Fruit fly (Drosophila melanogaster) whole organism, embryonic: ENCODE measurements around the gene mib1.

Source experiments
- Asciz ChIP-seq: fragments of 200-800 bp; sonication (Bioruptor generic); optimal IDR thresholded peaks from 2 replicates; lab custom pipeline; 2017; ENCODE audit warnings: missing biosample characterization, mild to moderate bottlenecking, missing genetic modification characterization, missing genetic modification reagents
- Bteb2 ChIP-seq: fragments of 200-800 bp; sonication (Bioruptor generic); optimal IDR thresholded peaks from 2 replicates; lab custom pipeline; 2016; ENCODE audit warnings: missing biosample characterization, missing genetic modification characterization
- CG10321 ChIP-seq: fragments of 200-800 bp; sonication (Bioruptor generic); IDR thresholded peaks from 2 replicates; pipeline ENCODE4 v1.3.6; 2022; ENCODE audit warnings: missing biosample characterization, missing genetic modification characterization
- CG10543 ChIP-seq: fragments of 200-800 bp; sonication (Bioruptor generic); optimal IDR thresholded peaks from 3 replicates; lab custom pipeline; 2017; ENCODE audit warnings: missing biosample characterization, mild to moderate bottlenecking, missing genetic modification characterization, moderate library complexity
- CG10565 ChIP-seq: fragments of 200-800 bp; sonication (Bioruptor generic); optimal IDR thresholded peaks from 3 replicates; lab custom pipeline; 2016; ENCODE audit warnings: missing biosample characterization, mild to moderate bottlenecking, missing genetic modification characterization
- CG12236 ChIP-seq: fragments of 200-800 bp; sonication (Bioruptor generic); optimal IDR thresholded peaks from 2 replicates; lab custom pipeline; 2016; ENCODE audit warnings: missing biosample characterization, missing genetic modification characterization
- CG14050 ChIP-seq: fragments of 200-800 bp; sonication (Bioruptor generic); IDR thresholded peaks from 3 replicates; pipeline ENCODE4 v1.3.6; 2022; ENCODE audit warnings: missing biosample characterization, missing genetic modification characterization
- CG14965 ChIP-seq: fragments of 200-800 bp; sonication (Bioruptor generic); optimal IDR thresholded peaks from 2 replicates; lab custom pipeline; 2016; ENCODE audit warnings: missing biosample characterization, missing genetic modification characterization, borderline replicate concordance
- CG17385 ChIP-seq: fragments of 200-800 bp; sonication (Bioruptor generic); optimal IDR thresholded peaks from 3 replicates; lab custom pipeline; 2018; ENCODE audit warnings: missing biosample characterization, mild to moderate bottlenecking, missing genetic modification characterization
- CG17829 ChIP-seq: fragments of 200-800 bp; optimal IDR thresholded peaks from 2 replicates; lab custom pipeline; 2019; ENCODE audit warnings: missing biosample characterization, mild to moderate bottlenecking, missing genetic modification characterization, moderate library complexity
- CG18599 ChIP-seq: fragments of 200-800 bp; sonication (Bioruptor generic); optimal IDR thresholded peaks from 3 replicates; lab custom pipeline; 2017; ENCODE audit warnings: missing biosample characterization, missing genetic modification characterization, mild to moderate bottlenecking, moderate library complexity, missing genetic modification reagents
- CG2116 ChIP-seq: fragments of 200-800 bp; sonication (Bioruptor generic); optimal IDR thresholded peaks from 3 replicates; lab custom pipeline; 2018; ENCODE audit warnings: missing biosample characterization, mild to moderate bottlenecking, missing genetic modification characterization
- CG2199 ChIP-seq: fragments of 200-800 bp; sonication (Bioruptor generic); IDR thresholded peaks from 3 replicates; pipeline ENCODE4 v1.3.6; 2022; ENCODE audit warnings: missing biosample characterization, missing genetic modification characterization
- CG3065 ChIP-seq: fragments of 200-800 bp; sonication (Bioruptor generic); optimal IDR thresholded peaks from 2 replicates; lab custom pipeline; 2016; ENCODE audit warnings: missing biosample characterization, missing genetic modification characterization
- CG32532 ChIP-seq: fragments of 200-800 bp; sonication (Bioruptor generic); IDR thresholded peaks from 2 replicates; pipeline ENCODE4 v1.3.6; 2022; ENCODE audit warnings: missing biosample characterization, missing genetic modification characterization
- CG34224 ChIP-seq: fragments of 200-800 bp; sonication (Bioruptor generic); IDR thresholded peaks from 3 replicates; pipeline ENCODE4 v1.3.6; 2022; ENCODE audit warnings: missing biosample characterization, missing genetic modification characterization; ENCODE audit not compliant: partially characterized antibody
- CG34422 ChIP-seq: fragments of 200-800 bp; sonication (Bioruptor generic); IDR thresholded peaks from 3 replicates; pipeline ENCODE4 v1.3.6; 2022; ENCODE audit warnings: missing biosample characterization, missing genetic modification characterization
- CG5180 ChIP-seq: fragments of 200-800 bp; sonication (Bioruptor generic); optimal IDR thresholded peaks from 3 replicates; lab custom pipeline; 2017; ENCODE audit warnings: missing biosample characterization, missing genetic modification characterization, mild to moderate bottlenecking, moderate library complexity, missing genetic modification reagents
- CG6272 ChIP-seq: fragments of 200-800 bp; sonication (Bioruptor generic); IDR thresholded peaks from 2 replicates; pipeline ENCODE4 v1.3.6; 2022; ENCODE audit warnings: missing biosample characterization, missing genetic modification characterization
- CG7357 ChIP-seq: fragments of 200-800 bp; sonication (Bioruptor generic); IDR thresholded peaks from 3 replicates; pipeline ENCODE4 v1.3.6; 2022; ENCODE audit warnings: missing biosample characterization, missing genetic modification characterization
- CG7928 ChIP-seq: fragments of 200-800 bp; sonication (Bioruptor generic); optimal IDR thresholded peaks from 2 replicates; lab custom pipeline; 2017; ENCODE audit warnings: missing biosample characterization, mild to moderate bottlenecking, missing genetic modification characterization
- CG7987 ChIP-seq: fragments of 200-800 bp; sonication (Bioruptor generic); optimal IDR thresholded peaks from 2 replicates; lab custom pipeline; 2018; ENCODE audit warnings: missing biosample characterization, mild to moderate bottlenecking, missing genetic modification characterization, moderate library complexity
- Chrac-16 ChIP-seq: fragments of 200-800 bp; sonication (Bioruptor generic); optimal IDR thresholded peaks from 3 replicates; lab custom pipeline; 2016; ENCODE audit warnings: missing biosample characterization, missing genetic modification characterization
- Dbx ChIP-seq: fragments of 200-800 bp; sonication (Bioruptor generic); IDR thresholded peaks from 3 replicates; pipeline ENCODE4 v1.3.6; 2022; ENCODE audit warnings: missing biosample characterization, missing genetic modification characterization
- Dref ChIP-seq: fragments of 200-800 bp; sonication (Bioruptor generic); IDR thresholded peaks from 2 replicates; pipeline ENCODE4 v1.3.6; 2022; ENCODE audit warnings: missing biosample characterization, missing genetic modification characterization
- Drgx ChIP-seq: fragments of 200-800 bp; sonication (Bioruptor generic); IDR thresholded peaks from 2 replicates; pipeline ENCODE4 v1.3.6; 2022; ENCODE audit warnings: missing biosample characterization, missing genetic modification characterization
- HLHmδ ChIP-seq: fragments of 200-800 bp; sonication (Bioruptor generic); optimal IDR thresholded peaks from 2 replicates; lab custom pipeline; 2018; ENCODE audit warnings: missing biosample characterization, mild to moderate bottlenecking, missing genetic modification characterization, moderate library complexity
- Hr78 ChIP-seq, 2 experiments: fragments of 200-800 bp in 1 of 2; fragments of >200 bp in 1 of 2; sonication (Bioruptor generic) in 1 of 2; optimal IDR thresholded peaks; 2 replicates each; lab custom pipeline; 2017 to 2019; ENCODE audit warnings: missing biosample characterization in 2 of 2, missing genetic modification characterization in 2 of 2, mild to moderate bottlenecking in 1 of 2, moderate library complexity in 1 of 2
- Nf-YA ChIP-seq: fragments of 200-800 bp; sonication (Bioruptor generic); IDR thresholded peaks from 2 replicates; pipeline ENCODE4 v1.3.6; 2022; ENCODE audit warnings: missing biosample characterization, missing genetic modification characterization
- Opbp ChIP-seq: fragments of 200-800 bp; sonication (Bioruptor generic); IDR thresholded peaks from 3 replicates; pipeline ENCODE4 v1.3.6; 2022; ENCODE audit warnings: missing biosample characterization, missing genetic modification characterization; ENCODE audit not compliant: partially characterized antibody
- Scr ChIP-seq: fragments of 200-800 bp; sonication (Bioruptor generic); IDR thresholded peaks from 2 replicates; pipeline ENCODE4 v1.3.6; 2022; ENCODE audit warnings: missing biosample characterization, missing genetic modification characterization; ENCODE audit not compliant: partially characterized antibody
- Taf1 ChIP-seq: fragments of 200-800 bp; sonication (Bioruptor generic); IDR thresholded peaks from 2 replicates; pipeline ENCODE4 v1.3.6; 2022; ENCODE audit warnings: missing biosample characterization, missing genetic modification characterization
- caup ChIP-seq: fragments of 200-800 bp; sonication (Bioruptor generic); optimal IDR thresholded peaks from 3 replicates; lab custom pipeline; 2017; ENCODE audit warnings: missing biosample characterization, mild to moderate bottlenecking, missing genetic modification characterization, moderate library complexity; ENCODE audit not compliant: severe bottlenecking
- croc ChIP-seq: fragments of 200-800 bp; sonication (Bioruptor generic); conservative IDR thresholded peaks from 3 replicates; pipeline ENCODE4 v1.3.6; 2022; ENCODE audit warnings: missing biosample characterization, missing genetic modification characterization
- cwo ChIP-seq: fragments of 200-800 bp; sonication (Bioruptor generic); optimal IDR thresholded peaks from 3 replicates; lab custom pipeline; 2017; ENCODE audit warnings: missing biosample characterization, missing genetic modification characterization, mild to moderate bottlenecking, moderate library complexity, missing genetic modification reagents
- fru ChIP-seq: fragments of >200 bp; optimal IDR thresholded peaks from 2 replicates; lab custom pipeline; 2017
- gcm ChIP-seq: fragments of 200-800 bp; sonication (Bioruptor generic); optimal IDR thresholded peaks from 2 replicates; lab custom pipeline; 2019; ENCODE audit warnings: missing biosample characterization, mild to moderate bottlenecking, missing genetic modification characterization, moderate library complexity
- grau ChIP-seq: fragments of 200-800 bp; optimal IDR thresholded peaks from 3 replicates; lab custom pipeline; 2019; ENCODE audit warnings: missing biosample characterization, mild to moderate bottlenecking, missing genetic modification characterization, moderate library complexity
- gsb-n ChIP-seq: fragments of 200-800 bp; sonication (Bioruptor generic); optimal IDR thresholded peaks from 3 replicates; lab custom pipeline; 2018; ENCODE audit warnings: missing biosample characterization, mild to moderate bottlenecking, missing genetic modification characterization
- jigr1 ChIP-seq: fragments of 200-800 bp; sonication (Bioruptor generic); IDR thresholded peaks from 3 replicates; pipeline ENCODE4 v1.3.6; 2022; ENCODE audit warnings: missing biosample characterization, missing genetic modification characterization
- kay ChIP-seq: fragments of 200-800 bp; sonication (Bioruptor generic); optimal IDR thresholded peaks from 2 replicates; lab custom pipeline; 2016; ENCODE audit warnings: missing biosample characterization, missing genetic modification characterization
- kni ChIP-seq: fragments of 200-800 bp; sonication (Bioruptor generic); optimal IDR thresholded peaks from 3 replicates; lab custom pipeline; 2017; ENCODE audit warnings: mild to moderate bottlenecking, missing biosample characterization, missing genetic modification reagents, missing genetic modification characterization
- mam ChIP-seq: fragments of 200-800 bp; sonication (Bioruptor generic); optimal IDR thresholded peaks from 3 replicates; lab custom pipeline; 2016; ENCODE audit warnings: missing biosample characterization, missing genetic modification characterization
- nmo ChIP-seq: fragments of 200-800 bp; sonication (Bioruptor generic); optimal IDR thresholded peaks from 2 replicates; lab custom pipeline; 2018; ENCODE audit warnings: missing biosample characterization, mild to moderate bottlenecking, missing genetic modification characterization, moderate library complexity
- shn ChIP-seq: fragments of 200-800 bp; sonication (Bioruptor generic); optimal IDR thresholded peaks from 3 replicates; lab custom pipeline; 2016; ENCODE audit warnings: missing biosample characterization, missing genetic modification characterization
- sr ChIP-seq: fragments of 200-800 bp; sonication (Bioruptor generic); IDR thresholded peaks from 3 replicates; pipeline ENCODE4 v1.3.6; 2022; ENCODE audit warnings: missing biosample characterization, missing genetic modification characterization
- stc ChIP-seq: fragments of 200-800 bp; sonication (Bioruptor generic); IDR thresholded peaks from 2 replicates; pipeline ENCODE4 v1.3.6; 2022; ENCODE audit warnings: missing biosample characterization, missing genetic modification characterization
- tx ChIP-seq: fragments of 200-800 bp; sonication (Bioruptor generic); optimal IDR thresholded peaks from 2 replicates; lab custom pipeline; 2016; ENCODE audit warnings: missing biosample characterization, missing genetic modification characterization
- wek ChIP-seq: fragments of 200-800 bp; sonication (Bioruptor generic); optimal IDR thresholded peaks from 3 replicates; lab custom pipeline; 2018; ENCODE audit warnings: missing biosample characterization, mild to moderate bottlenecking, missing genetic modification characterization, moderate library complexity

The mib1 gene

DNA sequence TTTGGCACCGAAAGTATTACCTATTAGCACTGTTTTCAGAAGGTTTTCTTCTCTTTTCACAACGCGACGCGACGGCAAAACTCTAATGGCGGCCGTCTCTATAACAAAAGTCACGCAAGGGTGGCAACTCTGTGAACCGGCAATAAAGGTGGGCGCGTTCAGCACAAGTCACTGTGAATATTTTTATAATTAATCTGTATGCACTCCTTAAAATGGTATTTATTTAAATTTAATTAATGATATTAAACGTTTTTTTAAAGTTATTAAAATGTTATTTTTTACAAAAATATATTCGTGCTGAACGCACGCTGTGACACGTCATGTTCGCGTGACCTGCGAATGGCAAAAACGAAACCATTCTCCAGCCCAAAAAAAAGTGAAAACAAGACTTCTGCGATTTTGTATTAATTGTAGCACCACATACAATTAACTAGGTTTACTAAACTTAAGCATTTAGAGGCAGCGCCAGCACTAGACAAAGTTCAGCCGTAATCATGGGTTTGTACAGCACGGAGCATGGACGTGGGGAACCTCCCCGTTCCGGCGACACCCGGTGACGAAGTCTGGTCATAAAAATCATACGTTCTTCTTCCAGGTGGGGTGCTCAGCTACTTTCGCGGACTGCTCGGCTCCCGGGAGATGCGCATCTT, 28.7 kb downstream of the mib1 start, which contains the start of the genes brm and Arl1 (continued):
- TF ChIP-seq nmo (GFP tag; lab: Kevin White, UChicago) (peak; percentile 99), CG32532 (GFP tag; lab: Robert Waterston, UW) (peak; percentile 99), CG17385 (GFP tag; lab: Kevin White, UChicago) (peak; percentile 94), gcm (peak; percentile 94), Hr78 (GFP tag; optimal IDR thresholded peaks at IDR 0.05; lab: Kevin White, UChicago) (no peak), CG2199 (GFP tag; lab: Robert Waterston, UW) (peak; percentile 99), sr (GFP tag; lab: Robert Waterston, UW) (peak; percentile 95), CG12236 (GFP tag; lab: Kevin White, UChicago) (peak; percentile 4), stc (GFP tag; lab: Robert Waterston, UW) (peak; percentile 99), HLHmδ (no peak), Scr (GFP tag; lab: Robert Waterston, UW) (0 out of 2 replicates have a peak, but pooled peaks have one; percentile 41), Asciz (GFP tag; lab: Kevin White, UChicago) (peak; percentile 92), Nf-YA (GFP tag; lab: Robert Waterston, UW) (peak; percentile 97), CG7357 (peak; percentile 97), tx (GFP tag; lab: Kevin White, UChicago) (peak; percentile 83), CG34224 (GFP tag; lab: Robert Waterston, UW) (no peak), CG10321 (peak; percentile 85), wek (peak; percentile 72), CG10565 (GFP tag; lab: Kevin White, UChicago) (peak; percentile 87), CG5180 (GFP tag; lab: Kevin White, UChicago) (peak; percentile 87), shn (peak; percentile 61), Drgx (GFP tag; lab: Robert Waterston, UW) (peak; percentile 99), kay (peak; percentile 99), CG14050 (GFP tag; lab: Robert Waterston, UW) (peak; percentile 98), cwo (GFP tag; lab: Kevin White, UChicago) (peak; percentile 94), Dref (GFP tag; lab: Robert Waterston, UW) (peak; percentile 54), CG7928 (GFP tag; lab: Kevin White, UChicago) (peak; percentile 83), croc (GFP tag; lab: Robert Waterston, UW) (peak; percentile 99), CG18599 (peak; percentile 98), CG7987 (peak; percentile 96), Dbx (GFP tag; lab: Robert Waterston, UW) (peak; percentile 99), Chrac-16 (GFP tag; lab: Kevin White, UChicago) (peak; percentile 98), gsb-n (tag; lab: Kevin White, UChicago) (no peak), CG14965 (no peak), CG34422 (GFP tag; lab: Robert Waterston, UW) (peak; percentile 100), CG2116 (GFP tag; lab: Kevin White, UChicago) (peak; percentile 87), Taf1 (peak; percentile 97), CG10543 (GFP tag; lab: Kevin White, UChicago) (peak; percentile 99), Bteb2 (GFP tag; lab: Kevin White, UChicago) (peak; percentile 88), kni (GFP tag; lab: Kevin White, UChicago) (peak; percentile 93), caup (GFP tag; lab: Kevin White, UChicago) (peak; percentile 99), Opbp (GFP tag; lab: Robert Waterston, UW) (peak; percentile 59; the same call in 1 of the 3 replicates), fru (lab: Kevin White, UChicago) (no peak), jigr1 (GFP tag; lab: Robert Waterston, UW) (peak; percentile 96), CG17829 (peak; percentile 99), CG3065 (GFP tag; lab: Kevin White, UChicago) (peak; percentile 93), grau (peak; percentile 98), mam (GFP tag; lab: Kevin White, UChicago) (peak; percentile 93), CG6272 (peak; percentile 99)
